Worm (Caenorhabditis elegans) whole organism, L1 larva: ENCODE data around the gene E04D5.5.

Experiments used
- C04F5.9 ChIP-seq: sonication (generic microtip); optimal IDR thresholded peaks from 2 replicates; lab custom pipeline; 2016; ENCODE audit warnings: missing genetic modification characterization, missing compliant biosample characterization
- C16A3.4 ChIP-seq: fragments of 150-350 bp; optimal IDR thresholded peaks from 2 replicates; lab custom pipeline; 2014; ENCODE audit warnings: missing biosample characterization, missing genetic modification characterization
- C34B4.2 ChIP-seq: sonication (generic microtip); optimal IDR thresholded peaks from 2 replicates; lab custom pipeline; 2017; ENCODE audit warnings: mild to moderate bottlenecking, missing genetic modification characterization, missing compliant biosample characterization
- F16B12.6 ChIP-seq: fragments of 150-350 bp; optimal IDR thresholded peaks from 2 replicates; lab custom pipeline; 2014; ENCODE audit warnings: missing biosample characterization, missing genetic modification characterization
- Y116A8C.19 ChIP-seq: sonication (generic microtip); optimal IDR thresholded peaks from 2 replicates; lab custom pipeline; 2016; ENCODE audit warnings: missing compliant biosample characterization, missing genetic modification characterization, borderline replicate concordance
- alr-1 ChIP-seq: fragments of 200-800 bp; sonication (Bioruptor generic); optimal IDR thresholded peaks from 2 replicates; lab custom pipeline; 2018; ENCODE audit warnings: borderline replicate concordance, mild to moderate bottlenecking, missing genetic modification characterization, missing compliant biosample characterization
- aly-2 ChIP-seq: fragments of 150-350 bp; optimal IDR thresholded peaks from 2 replicates; lab custom pipeline; 2014; ENCODE audit warnings: missing biosample characterization, missing genetic modification characterization
- blmp-1 ChIP-seq: fragments of 150-350 bp; optimal IDR thresholded peaks from 2 replicates; lab custom pipeline; 2014; ENCODE audit warnings: missing biosample characterization, missing genetic modification characterization
- ceh-63 ChIP-seq: fragments of 200-800 bp; sonication (Bioruptor generic); optimal IDR thresholded peaks from 2 replicates; lab custom pipeline; 2018; ENCODE audit warnings: mild to moderate bottlenecking, missing genetic modification characterization, missing compliant biosample characterization
- ceh-82 ChIP-seq, 3 experiments: fragments of 150-350 bp in 1 of 3; sonication (generic microtip) in 2 of 3; optimal IDR thresholded peaks; 2 replicates each; lab custom pipeline; 2014 to 2017; ENCODE audit warnings: missing biosample characterization in 3 of 3, missing genetic modification characterization in 3 of 3
- ceh-88 ChIP-seq: fragments of 200-800 bp; sonication (Bioruptor generic); IDR thresholded peaks from 2 replicates; pipeline ENCODE4 v1.3.6; 2022; ENCODE audit warnings: missing genetic modification characterization, missing compliant biosample characterization
- ces-1 ChIP-seq: fragments of 150-350 bp; optimal IDR thresholded peaks from 2 replicates; lab custom pipeline; 2014; ENCODE audit warnings: missing biosample characterization, missing genetic modification reagents, missing genetic modification characterization
- efl-1 ChIP-seq, 4 experiments: fragments of 150-350 bp; optimal IDR thresholded peaks in 3 of 4; peaks in 1 of 4; 1 replicate in 1 of 4; 2 replicates in 3 of 4; lab custom pipeline; 2014; ENCODE audit warnings: missing biosample characterization in 2 of 4, missing genetic modification characterization in 2 of 4, missing genetic modification reagents in 2 of 4
- elt-3 ChIP-seq, 6 experiments: fragments of 150-350 bp in 1 of 6; sonication (generic microtip); optimal IDR thresholded peaks; 2 replicates each; lab custom pipeline; 2017 to 2018; ENCODE audit warnings: missing biosample characterization in 6 of 6, missing genetic modification characterization in 6 of 6, inconsistent platforms in 1 of 6
- ets-5 ChIP-seq: fragments of 200-800 bp; sonication (Bioruptor generic); IDR thresholded peaks from 2 replicates; pipeline ENCODE4 v1.3.6; 2022; ENCODE audit warnings: missing genetic modification characterization, missing compliant biosample characterization
- fkh-10 ChIP-seq: sonication (generic microtip); optimal IDR thresholded peaks from 2 replicates; lab custom pipeline; 2017; ENCODE audit warnings: missing biosample characterization, missing genetic modification reagents, missing genetic modification characterization
- fkh-8 ChIP-seq: sonication (generic microtip); optimal IDR thresholded peaks from 2 replicates; lab custom pipeline; 2016; ENCODE audit warnings: mild to moderate bottlenecking, missing genetic modification characterization, missing compliant biosample characterization
- grh-1 ChIP-seq: fragments of 200-800 bp; sonication (Bioruptor generic); IDR thresholded peaks from 2 replicates; pipeline ENCODE4 v1.3.6; 2022; ENCODE audit warnings: missing genetic modification reagents, missing genetic modification characterization, missing compliant biosample characterization
- hlh-17 ChIP-seq: fragments of 200-800 bp; sonication (Bioruptor generic); optimal IDR thresholded peaks from 2 replicates; lab custom pipeline; 2018; ENCODE audit warnings: missing genetic modification characterization, mild to moderate bottlenecking, missing compliant biosample characterization, moderate library complexity, borderline replicate concordance
- hpl-2 ChIP-seq: fragments of 150-350 bp; optimal IDR thresholded peaks from 2 replicates; lab custom pipeline; 2014; ENCODE audit warnings: missing biosample characterization, missing genetic modification reagents, missing genetic modification characterization
- jun-1 ChIP-seq: fragments of 150-350 bp; optimal IDR thresholded peaks from 2 replicates; lab custom pipeline; 2014; ENCODE audit warnings: missing biosample characterization, missing genetic modification reagents, missing genetic modification characterization
- lin-14 ChIP-seq: fragments of 200-800 bp; sonication (Bioruptor generic); optimal IDR thresholded peaks from 2 replicates; lab custom pipeline; 2018; ENCODE audit warnings: mild to moderate bottlenecking, missing genetic modification characterization, moderate library complexity, missing compliant biosample characterization
- lin-15B ChIP-seq: fragments of 150-350 bp; sonication (generic microtip); optimal IDR thresholded peaks from 3 replicates; lab custom pipeline; 2014; ENCODE audit warnings: missing biosample characterization, missing genetic modification characterization
- lin-35 ChIP-seq, 2 experiments: fragments of 150-350 bp; optimal IDR thresholded peaks; 2 replicates each; lab custom pipeline; 2014; ENCODE audit warnings: missing biosample characterization in 2 of 2, missing genetic modification characterization in 2 of 2, missing genetic modification reagents in 2 of 2
- lir-3 ChIP-seq: sonication (generic microtip); optimal IDR thresholded peaks from 2 replicates; lab custom pipeline; 2016; ENCODE audit warnings: mild to moderate bottlenecking, missing genetic modification characterization, moderate library complexity, missing compliant biosample characterization; ENCODE audit not compliant: poor library complexity
- lsy-2 ChIP-seq, 2 experiments: fragments of 150-350 bp; optimal IDR thresholded peaks; 2 replicates each; lab custom pipeline; 2014; ENCODE audit warnings: missing biosample characterization in 2 of 2, missing genetic modification characterization in 2 of 2
- mab-9 ChIP-seq: fragments of 200-800 bp; sonication (Bioruptor generic); IDR thresholded peaks from 2 replicates; pipeline ENCODE4 v1.3.6; 2022; ENCODE audit warnings: missing genetic modification reagents, missing genetic modification characterization, missing compliant biosample characterization
- mdl-1 ChIP-seq, 2 experiments: fragments of 150-350 bp; optimal IDR thresholded peaks; 2 replicates each; lab custom pipeline; 2014 to 2017; ENCODE audit warnings: missing biosample characterization in 2 of 2, missing genetic modification characterization in 2 of 2, inconsistent platforms in 1 of 2
- nhr-11 ChIP-seq: fragments of 150-350 bp; optimal IDR thresholded peaks from 2 replicates; lab custom pipeline; 2014; ENCODE audit warnings: missing biosample characterization, missing genetic modification characterization
- nhr-12 ChIP-seq: sonication (generic microtip); optimal IDR thresholded peaks from 2 replicates; lab custom pipeline; 2017; ENCODE audit warnings: missing biosample characterization, missing genetic modification characterization
- nhr-19 ChIP-seq: fragments of 200-800 bp; sonication (Bioruptor generic); conservative IDR thresholded peaks from 2 replicates; pipeline ENCODE4 v1.3.6; 2022; ENCODE audit warnings: missing genetic modification characterization, missing compliant biosample characterization
- nhr-20 ChIP-seq: sonication (generic microtip); optimal IDR thresholded peaks from 2 replicates; lab custom pipeline; 2016; ENCODE audit warnings: mild to moderate bottlenecking, missing genetic modification characterization, missing compliant biosample characterization
- nhr-71 ChIP-seq: sonication (generic microtip); optimal IDR thresholded peaks from 2 replicates; lab custom pipeline; 2016; ENCODE audit warnings: mild to moderate bottlenecking, missing genetic modification characterization, moderate library complexity, missing compliant biosample characterization
- nhr-76 ChIP-seq: sonication (generic microtip); optimal IDR thresholded peaks from 2 replicates; lab custom pipeline; 2017; ENCODE audit warnings: missing biosample characterization, missing genetic modification characterization
- nhr-85 ChIP-seq: sonication (generic microtip); peaks from one replicate; lab custom pipeline; 2016; ENCODE audit warnings: missing genetic modification characterization, inconsistent platforms, missing compliant biosample characterization
- nhr-90 ChIP-seq: sonication (generic microtip); optimal IDR thresholded peaks from 2 replicates; lab custom pipeline; 2016; ENCODE audit warnings: mild to moderate bottlenecking, missing genetic modification characterization, missing compliant biosample characterization; ENCODE audit not compliant: poor library complexity
- pag-3 ChIP-seq: sonication (generic microtip); optimal IDR thresholded peaks from 2 replicates; lab custom pipeline; 2017; ENCODE audit warnings: missing genetic modification characterization, mild to moderate bottlenecking, missing compliant biosample characterization, antibody characterized with exemption, borderline replicate concordance; ENCODE audit not compliant: insufficient read depth
- rnt-1 ChIP-seq: sonication (generic microtip); optimal IDR thresholded peaks from 2 replicates; lab custom pipeline; 2016; ENCODE audit warnings: mild to moderate bottlenecking, missing genetic modification characterization, moderate library complexity, missing compliant biosample characterization
- skn-1 ChIP-seq: fragments of 150-350 bp; optimal IDR thresholded peaks from 2 replicates; lab custom pipeline; 2014; ENCODE audit warnings: missing biosample characterization, missing genetic modification characterization
- snpc-4 ChIP-seq: fragments of 150-350 bp; optimal IDR thresholded peaks from 2 replicates; lab custom pipeline; 2014; ENCODE audit warnings: missing biosample characterization, missing genetic modification characterization
- snu-23 ChIP-seq: sonication (generic microtip); optimal IDR thresholded peaks from 2 replicates; lab custom pipeline; 2016; ENCODE audit warnings: missing genetic modification characterization, missing compliant biosample characterization
- sox-4 ChIP-seq: sonication (generic microtip); optimal IDR thresholded peaks from 2 replicates; lab custom pipeline; 2016; ENCODE audit warnings: missing genetic modification characterization, missing compliant biosample characterization
- tlp-1 ChIP-seq: fragments of 150-350 bp; optimal IDR thresholded peaks from 2 replicates; lab custom pipeline; 2014; ENCODE audit warnings: missing biosample characterization, missing genetic modification characterization
- unc-30 ChIP-seq: sonication (generic microtip); optimal IDR thresholded peaks from 2 replicates; lab custom pipeline; 2017; ENCODE audit warnings: missing biosample characterization, missing genetic modification characterization
- unc-86 ChIP-seq: sonication (generic microtip); optimal IDR thresholded peaks from 2 replicates; lab custom pipeline; 2016; ENCODE audit warnings: missing genetic modification characterization, missing compliant biosample characterization
- unc-98 ChIP-seq: fragments of 200-800 bp; sonication (Bioruptor generic); IDR thresholded peaks from 2 replicates; pipeline ENCODE4 v1.3.6; 2022; ENCODE audit warnings: missing genetic modification characterization, missing compliant biosample characterization
- zag-1 ChIP-seq: fragments of 150-350 bp; optimal IDR thresholded peaks from 2 replicates; lab custom pipeline; 2014; ENCODE audit warnings: missing biosample characterization, missing genetic modification characterization

Gene E04D5.5

DNA sequence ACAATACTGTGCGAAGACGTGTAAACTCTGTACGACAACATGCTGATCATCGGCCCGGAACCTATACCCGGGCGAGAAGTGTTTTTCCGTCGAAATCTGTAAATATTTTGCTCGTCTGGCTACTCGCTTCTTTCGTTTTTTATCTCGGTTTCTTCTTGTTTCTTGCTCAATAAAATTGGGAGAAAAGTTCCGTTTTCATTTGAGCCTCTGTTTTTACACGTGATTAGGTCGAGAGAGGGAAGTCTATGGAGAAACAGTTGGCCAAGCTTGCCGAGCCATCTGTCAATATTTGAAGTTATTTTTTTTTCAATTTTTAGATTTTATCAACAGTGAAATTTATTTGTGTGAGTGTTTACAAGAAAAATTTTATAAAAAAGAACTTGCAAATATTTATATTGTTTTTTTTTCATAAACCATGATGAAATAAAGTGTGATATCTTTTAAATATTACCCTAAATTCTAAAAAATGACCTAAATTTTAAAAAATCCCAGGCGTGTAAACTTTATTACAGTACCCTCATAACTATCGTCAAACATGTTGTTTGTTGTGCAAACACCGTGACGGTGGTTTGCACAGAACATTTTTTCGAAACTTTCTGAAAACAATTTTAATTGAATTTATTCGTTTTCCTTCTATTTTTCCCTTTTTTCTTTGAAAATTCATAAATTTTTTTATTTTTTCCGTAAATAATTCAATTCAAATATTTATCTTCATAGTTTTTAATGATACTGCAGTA, 34.0 kb downstream of the E04D5.5 start:
- TF ChIP-seq mdl-1 (tag; optimal IDR thresholded peaks at IDR 0.05; lab: Kevin White, UChicago) (peak in 1 of 2 experiments; percentile 2), hpl-2 (GFP tag; lab: Kevin White, UChicago) (no peak), nhr-19 (GFP tag; lab: Robert Waterston, UW) (peak; percentile 40), lsy-2 (tag; optimal IDR thresholded peaks at IDR 0.05; lab: Kevin White, UChicago) (peak; percentile 49 to 51), skn-1 (peak; percentile 5), nhr-71 (tag; lab: Kevin White, UChicago) (peak; percentile 61), rnt-1 (tag; lab: Kevin White, UChicago) (peak; percentile 65), efl-1 (optimal IDR thresholded peaks at IDR 0.05; lab: Kevin White, UChicago) (peak in 1 of 2 experiments; percentile 12), efl-1 (GFP tag; optimal IDR thresholded peaks at IDR 0.05 in 1 of 2; lab: Kevin White, UChicago) (no peak), lin-14 (GFP tag; lab: Kevin White, UChicago) (peak; percentile 64), F16B12.6 (tag; lab: Kevin White, UChicago) (peak; percentile 76), C16A3.4 (tag; lab: Kevin White, UChicago) (peak; percentile 1), aly-2 (tag; lab: Kevin White, UChicago) (no peak), fkh-10 (no peak)

DNA sequence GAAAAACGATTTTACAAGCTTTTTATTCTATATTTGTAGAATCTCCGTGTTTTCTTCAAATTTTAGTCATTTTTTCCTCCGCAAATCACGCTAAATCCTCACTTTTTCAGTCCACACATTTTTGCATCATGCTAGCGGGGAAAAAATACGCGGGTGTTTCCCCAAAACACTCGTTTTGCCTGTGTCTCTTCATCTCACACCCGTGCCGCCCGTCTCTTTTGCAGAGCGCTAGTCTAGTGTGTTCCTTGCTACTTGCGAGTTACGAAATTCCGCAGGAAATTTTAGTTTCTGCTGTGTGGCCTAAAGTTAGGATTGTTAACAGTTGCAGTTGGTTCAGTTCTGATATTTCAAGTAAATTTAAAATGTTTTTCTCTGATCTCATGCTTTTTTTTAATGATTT, 34.6 kb downstream of the E04D5.5 start:
- no peak for TF ChIP-seq nhr-12 (tag; lab: Kevin White, UChicago)
- peak; percentile 35 for TF ChIP-seq nhr-20 (tag; lab: Kevin White, UChicago)
- TF ChIP-seq snu-23 (GFP tag; lab: Kevin White, UChicago) = no peak
- no peak for TF ChIP-seq zag-1 (tag; lab: Kevin White, UChicago)
- TF ChIP-seq elt-3 (tag; optimal IDR thresholded peaks at IDR 0.05; lab: Kevin White, UChicago) = no peak
- peak; percentile 13 for TF ChIP-seq fkh-8 (tag; lab: Kevin White, UChicago)
- TF ChIP-seq ceh-88 = no peak
- TF ChIP-seq unc-98 (GFP tag; lab: Robert Waterston, UW) = no peak
- no peak for TF ChIP-seq grh-1 (GFP tag; lab: Robert Waterston, UW)
- no peak for TF ChIP-seq lir-3 (tag; lab: Kevin White, UChicago)
- no peak for TF ChIP-seq hlh-17
- TF ChIP-seq nhr-76 (tag; lab: Kevin White, UChicago) = no peak
- TF ChIP-seq F16B12.6 (tag; lab: Kevin White, UChicago) = peak; percentile 9
- no peak for TF ChIP-seq ets-5 (GFP tag; lab: Robert Waterston, UW)
- TF ChIP-seq jun-1 (tag; lab: Kevin White, UChicago) = no peak
- TF ChIP-seq nhr-90 = no peak
- TF ChIP-seq C34B4.2 (tag; lab: Kevin White, UChicago) = no peak
- TF ChIP-seq sox-4 (tag; lab: Kevin White, UChicago) = no peak
- peak in 1 of 2 experiments; percentile 27 for TF ChIP-seq efl-1 (optimal IDR thresholded peaks at IDR 0.05; lab: Kevin White, UChicago)
- TF ChIP-seq efl-1 (GFP tag; optimal IDR thresholded peaks at IDR 0.05 in 1 of 2; lab: Kevin White, UChicago) = peak in 1 of 2 experiments; percentile 84
- TF ChIP-seq alr-1 (tag; lab: Kevin White, UChicago) = no peak
- TF ChIP-seq lsy-2 (tag; optimal IDR thresholded peaks at IDR 0.05; lab: Kevin White, UChicago) = no peak
- peak in 1 of 2 experiments; percentile 52 for TF ChIP-seq mdl-1 (tag; optimal IDR thresholded peaks at IDR 0.05; lab: Kevin White, UChicago)
- no peak for TF ChIP-seq unc-86 (tag; lab: Kevin White, UChicago)
- TF ChIP-seq lin-15B (tag; lab: Kevin White, UChicago) = no peak
- peak; percentile 34 for TF ChIP-seq nhr-11 (tag; lab: Kevin White, UChicago)
- no peak for TF ChIP-seq ces-1 (GFP tag; lab: Kevin White, UChicago)
- no peak for TF ChIP-seq snpc-4 (tag; lab: Kevin White, UChicago)
- TF ChIP-seq Y116A8C.19 (tag; lab: Kevin White, UChicago) = no peak
- TF ChIP-seq C16A3.4 (tag; lab: Kevin White, UChicago) = no peak
- no peak for TF ChIP-seq unc-30 (tag; lab: Kevin White, UChicago)
- no peak for TF ChIP-seq tlp-1
- TF ChIP-seq skn-1 = peak; percentile 53
- no peak for TF ChIP-seq C04F5.9 (tag; lab: Kevin White, UChicago)
- TF ChIP-seq nhr-85 (tag; lab: Kevin White, UChicago) = no peak
- no peak for TF ChIP-seq nhr-19 (GFP tag; lab: Robert Waterston, UW)
- TF ChIP-seq blmp-1 (tag; lab: Kevin White, UChicago) = peak; percentile 23
- peak; percentile 73 for TF ChIP-seq lin-14 (GFP tag; lab: Kevin White, UChicago)
- peak in 2 of 3 experiments; percentile 3 to 73 for TF ChIP-seq ceh-82 (tag; optimal IDR thresholded peaks at IDR 0.05; lab: Kevin White, UChicago)
- no peak for TF ChIP-seq pag-3
- TF ChIP-seq ceh-63 (GFP tag; lab: Kevin White, UChicago) = no peak
- no peak for TF ChIP-seq mab-9 (GFP tag; lab: Robert Waterston, UW)
- peak; percentile 1 to 23 for TF ChIP-seq lin-35 (GFP tag; optimal IDR thresholded peaks at IDR 0.05; lab: Kevin White, UChicago)
